Fruit fly (Drosophila melanogaster): Measurements from ENCODE around the gene CG32987.

The CG32987 gene

dm6 chr2L:8834806-8835483 is 28.7 kb upstream of the CG32987 start (continued):
- TF ChIP-seq ssp (GFP tag; IDR thresholded peaks at IDR 0.05) (peak; percentile 63), CG3281 (GFP tag; optimal IDR thresholded peaks at IDR 0.05) (no peak), CG8281 (tag; optimal IDR thresholded peaks at IDR 0.05) (peak; percentile 99), Blimp-1 (GFP tag; optimal IDR thresholded peaks at IDR 0.05) (peak; percentile 34), Ada2b (GFP tag; IDR thresholded peaks at IDR 0.05) (0 out of 2 replicates have a peak, but pooled peaks have one; percentile 26), Mrtf (GFP tag; IDR thresholded peaks at IDR 0.05) (peak; percentile 58; the same call in 2 of the 3 replicates), lov (optimal IDR thresholded peaks at IDR 0.05) (no peak), lov (GFP tag; IDR thresholded peaks at IDR 0.05) (no peak), pan (optimal IDR thresholded peaks at IDR 0.05) (no peak), pan (GFP tag; optimal IDR thresholded peaks at IDR 0.05 in 1 of 2, IDR thresholded peaks at IDR 0.05 in 1 of 2) (peak in 1 of 2 experiments; percentile 71), CG18599 (GFP tag; optimal IDR thresholded peaks at IDR 0.05) (no peak), fd64A (GFP tag; optimal IDR thresholded peaks at IDR 0.05) (no peak), HLHmδ (GFP tag; optimal IDR thresholded peaks at IDR 0.05) (no peak), Dek (tag; optimal IDR thresholded peaks at IDR 0.05) (no peak), CG10565 (GFP tag; optimal IDR thresholded peaks at IDR 0.05) (peak; percentile 18), CG4730 (GFP tag; IDR thresholded peaks at IDR 0.05) (0 out of 2 replicates have a peak, but pooled peaks have one; percentile 5), mam (GFP tag; optimal IDR thresholded peaks at IDR 0.05) (no peak), fd96Cb (tag; optimal IDR thresholded peaks at IDR 0.05) (peak; percentile 73), Mes4 (GFP tag; optimal IDR thresholded peaks at IDR 0.05) (no peak), ewg (GFP tag; optimal IDR thresholded peaks at IDR 0.05) (peak; percentile 56), CG7271 (tag; optimal IDR thresholded peaks at IDR 0.05) (no peak), corto (GFP tag; optimal IDR thresholded peaks at IDR 0.05) (no peak), ERR (GFP tag; optimal IDR thresholded peaks at IDR 0.05) (no peak), al (GFP tag; IDR thresholded peaks at IDR 0.05) (no peak), CG34422 (GFP tag; IDR thresholded peaks at IDR 0.05) (no peak), CG12659 (GFP tag; optimal IDR thresholded peaks at IDR 0.05) (peak; percentile 31), Hmr (GFP tag; optimal IDR thresholded peaks at IDR 0.05) (no peak), tx (GFP tag; optimal IDR thresholded peaks at IDR 0.05) (no peak), CG16815 (GFP tag; optimal IDR thresholded peaks at IDR 0.05) (peak; percentile 9), zfh2 (GFP tag; optimal IDR thresholded peaks at IDR 0.05) (no peak), Xrp1 (GFP tag; IDR thresholded peaks at IDR 0.05) (peak; percentile 82), Optix (GFP tag; IDR thresholded peaks at IDR 0.05) (peak; percentile 71; the same call in 2 of the 3 replicates), NK7.1 (GFP tag; optimal IDR thresholded peaks at IDR 0.05) (no peak), ken (GFP tag; IDR thresholded peaks at IDR 0.05) (peak; percentile 51; the same call in 1 of the 3 replicates), schlank (tag; optimal IDR thresholded peaks at IDR 0.05) (no peak), jumu (GFP tag; optimal IDR thresholded peaks at IDR 0.05) (no peak), CG17612 (GFP tag; IDR thresholded peaks at IDR 0.05) (no peak; the same call in 1 of the 2 replicates), dm (GFP tag; optimal IDR thresholded peaks at IDR 0.05) (no peak), CG2202 (tag; optimal IDR thresholded peaks at IDR 0.05) (peak; percentile 2), ems (GFP tag; optimal IDR thresholded peaks at IDR 0.05) (peak; percentile 57), CG12071 (GFP tag; optimal IDR thresholded peaks at IDR 0.05) (no peak), CG33557 (GFP tag; optimal IDR thresholded peaks at IDR 0.05) (no peak), TFAM (GFP tag; optimal IDR thresholded peaks at IDR 0.05) (no peak), CG6813 (GFP tag; optimal IDR thresholded peaks at IDR 0.05) (no peak), sob (GFP tag; IDR thresholded peaks at IDR 0.05) (peak; percentile 67; the same call in 1 of the 2 replicates), otp (GFP tag; IDR thresholded peaks at IDR 0.05) (peak; percentile 93), CG17328 (GFP tag; IDR thresholded peaks at IDR 0.05) (peak; percentile 89), CG3995 (GFP tag; optimal IDR thresholded peaks at IDR 0.05) (no peak), CG9932 (GFP tag; IDR thresholded peaks at IDR 0.05) (no peak), CG12744 (GFP tag; optimal IDR thresholded peaks at IDR 0.05) (no peak)

Measured in whole organism, embryonic.